Fruit fly (Drosophila melanogaster) whole organism, pupa: ENCODE results near the gene CG7453.
A peak's percentile ranks its signal among the peaks of the same experiment; 100 is the strongest.

Experiments used
- CG15710 ChIP-seq: fragments of 200-800 bp; sonication (Bioruptor generic); optimal IDR thresholded peaks from 2 replicates; lab custom pipeline; 2018; ENCODE audit warnings: missing biosample characterization, mild to moderate bottlenecking, missing genetic modification characterization, moderate library complexity
- CG32121 ChIP-seq: fragments of 200-800 bp; sonication (Bioruptor generic); IDR thresholded peaks from 2 replicates; pipeline ENCODE4 v1.3.6; 2022; ENCODE audit warnings: missing biosample characterization, missing genetic modification characterization
- CG34367 ChIP-seq: fragments of 200-800 bp; sonication (Bioruptor generic); optimal IDR thresholded peaks from 2 replicates; lab custom pipeline; 2018; ENCODE audit warnings: missing biosample characterization, mild to moderate bottlenecking, missing genetic modification characterization
- CG8301 ChIP-seq: fragments of 200-800 bp; sonication (Bioruptor generic); optimal IDR thresholded peaks from 2 replicates; lab custom pipeline; 2018; ENCODE audit warnings: missing biosample characterization, mild to moderate bottlenecking, missing genetic modification characterization
- Ets98B ChIP-seq: fragments of 200-800 bp; sonication (Bioruptor generic); IDR thresholded peaks from 2 replicates; pipeline ENCODE4 v1.3.6; 2022; ENCODE audit warnings: missing biosample characterization, missing genetic modification characterization
- gl ChIP-seq: fragments of 200-800 bp; sonication (Bioruptor generic); optimal IDR thresholded peaks from 2 replicates; lab custom pipeline; 2018; ENCODE audit warnings: missing biosample characterization, mild to moderate bottlenecking, missing genetic modification characterization

- TF ChIP-seq CG8301 (tag; lab: Kevin White, UChicago) (peak; percentile 48), CG15710 (tag; lab: Kevin White, UChicago) (peak; percentile 67), gl (tag; lab: Kevin White, UChicago) (no peak), CG34367 (tag; lab: Kevin White, UChicago) (peak; percentile 64), Ets98B (GFP tag; lab: Robert Waterston, UW) (0 out of 2 replicates have a peak, but pooled peaks have one; percentile 28), CG32121 (GFP tag; lab: Robert Waterston, UW) (peak; percentile 37; the same call in 1 of the 2 replicates)
These were observed at the start of gene CG7453, which contains the start of gene CG7556 for dm6 chrX:19179696-19180255.
